Comparison of ENCODE assay signal across 1 fruit fly cellular context in genomic region chr3R:30761140-30761539, dm6.
A peak's percentile ranks its signal among the peaks of the same experiment; 100 is the strongest.
TF ChIP-seq lines count a peak whose summit lies in the region.

No protein-coding gene starts in this region.

TF ChIP-seq in whole organism, embryonic, 481 proteins besides CTCF, POLR2A, EP300 and RAD21 (continued from another document):
- peak; percentile 22; the same call in 1 of the 2 replicates for TF ChIP-seq Awh (GFP tag; IDR thresholded peaks at IDR 0.05; lab: Robert Waterston, UW)
- TF ChIP-seq fd96Cb (tag; optimal IDR thresholded peaks at IDR 0.05; lab: Kevin White, UChicago): peak; percentile 58
- TF ChIP-seq CG4707 (GFP tag; optimal IDR thresholded peaks at IDR 0.05; lab: Kevin White, UChicago): peak; percentile 77
- TF ChIP-seq CG31224 (GFP tag; IDR thresholded peaks at IDR 0.05; lab: Robert Waterston, UW): no peak
- no peak for TF ChIP-seq CG30020 (tag; optimal IDR thresholded peaks at IDR 0.05; lab: Kevin White, UChicago)
- TF ChIP-seq CG13287 (GFP tag; IDR thresholded peaks at IDR 0.05; lab: Robert Waterston, UW; ENCODE audit: partially characterized antibody): no peak
- TF ChIP-seq CG17186 (GFP tag; optimal IDR thresholded peaks at IDR 0.05; lab: Kevin White, UChicago): no peak
- TF ChIP-seq run (tag; optimal IDR thresholded peaks at IDR 0.05; lab: Kevin White, UChicago): no peak
- TF ChIP-seq CG18764 (GFP tag; optimal IDR thresholded peaks at IDR 0.05; lab: Kevin White, UChicago): no peak
- TF ChIP-seq CG30403 (GFP tag; optimal IDR thresholded peaks at IDR 0.05; lab: Kevin White, UChicago): peak; percentile 59
- no peak for TF ChIP-seq Hmx (GFP tag; optimal IDR thresholded peaks at IDR 0.05; lab: Kevin White, UChicago)
- TF ChIP-seq sima (GFP tag; optimal IDR thresholded peaks at IDR 0.05; lab: Kevin White, UChicago): no peak
- TF ChIP-seq Camta (GFP tag; optimal IDR thresholded peaks at IDR 0.05; lab: Kevin White, UChicago): peak; percentile 14
- no peak for TF ChIP-seq scrt (GFP tag; optimal IDR thresholded peaks at IDR 0.05; lab: Kevin White, UChicago)
- peak; percentile 11; the same call in 1 of the 2 replicates for TF ChIP-seq Rfx (GFP tag; IDR thresholded peaks at IDR 0.05; lab: Robert Waterston, UW)
- no peak for TF ChIP-seq zen2 (GFP tag; IDR thresholded peaks at IDR 0.05; lab: Robert Waterston, UW; ENCODE audit: partially characterized antibody)
- TF ChIP-seq mirr (GFP tag; optimal IDR thresholded peaks at IDR 0.05; lab: Kevin White, UChicago): no peak
- no peak for TF ChIP-seq CG2129 (GFP tag; IDR thresholded peaks at IDR 0.05; lab: Robert Waterston, UW; ENCODE audit: partially characterized antibody)
- peak; percentile 52 for TF ChIP-seq zen (tag; optimal IDR thresholded peaks at IDR 0.05; lab: Kevin White, UChicago)
- no peak for TF ChIP-seq Lim3 (GFP tag; IDR thresholded peaks at IDR 0.05; lab: Robert Waterston, UW)
- TF ChIP-seq Sin3A (optimal IDR thresholded peaks at IDR 0.05; lab: Kevin White, UChicago): no peak
- peak; percentile 67 for TF ChIP-seq CG33557 (GFP tag; optimal IDR thresholded peaks at IDR 0.05; lab: Kevin White, UChicago)
- peak; percentile 24 for TF ChIP-seq CG15269 (tag; optimal IDR thresholded peaks at IDR 0.05; lab: Kevin White, UChicago)
- no peak for TF ChIP-seq aop (GFP tag; IDR thresholded peaks at IDR 0.05; lab: Robert Waterston, UW)
- no peak for TF ChIP-seq CG7928 (GFP tag; optimal IDR thresholded peaks at IDR 0.05; lab: Kevin White, UChicago)
- no peak; the same call in 2 of the 3 replicates for TF ChIP-seq tgo (GFP tag; IDR thresholded peaks at IDR 0.05; lab: Robert Waterston, UW)
- TF ChIP-seq CG14965 (GFP tag; optimal IDR thresholded peaks at IDR 0.05; lab: Kevin White, UChicago; ENCODE audit: borderline replicate concordance): no peak
- peak; percentile 23 for TF ChIP-seq CG5180 (GFP tag; optimal IDR thresholded peaks at IDR 0.05; lab: Kevin White, UChicago)
- TF ChIP-seq CG1529 (GFP tag; optimal IDR thresholded peaks at IDR 0.05; lab: Kevin White, UChicago): peak; percentile 33
- no peak for TF ChIP-seq ab (GFP tag; optimal IDR thresholded peaks at IDR 0.05; lab: Kevin White, UChicago)
- peak; percentile 70 for TF ChIP-seq CG4424 (GFP tag; optimal IDR thresholded peaks at IDR 0.05; lab: Kevin White, UChicago)
- TF ChIP-seq CG17385 (GFP tag; optimal IDR thresholded peaks at IDR 0.05; lab: Kevin White, UChicago): peak; percentile 47
- no peak for TF ChIP-seq Ets65A (GFP tag; lab: Kevin White, UChicago)
- no peak for TF ChIP-seq Dp (GFP tag; optimal IDR thresholded peaks at IDR 0.05; lab: Kevin White, UChicago)
- TF ChIP-seq dimm (GFP tag; IDR thresholded peaks at IDR 0.05; lab: Robert Waterston, UW): no peak
- TF ChIP-seq CG11696 (GFP tag; IDR thresholded peaks at IDR 0.05; lab: Robert Waterston, UW): no peak
- TF ChIP-seq CG6683 (GFP tag; optimal IDR thresholded peaks at IDR 0.05; lab: Kevin White, UChicago): peak; percentile 22
- TF ChIP-seq CG9797 (GFP tag; optimal IDR thresholded peaks at IDR 0.05; lab: Kevin White, UChicago): no peak
- TF ChIP-seq Sry-δ (GFP tag; optimal IDR thresholded peaks at IDR 0.05; lab: Kevin White, UChicago): no peak
- no peak for TF ChIP-seq bigmax (GFP tag; optimal IDR thresholded peaks at IDR 0.05; lab: Kevin White, UChicago)
- TF ChIP-seq Ravus (GFP tag; IDR thresholded peaks at IDR 0.05; lab: Robert Waterston, UW): no peak
- TF ChIP-seq CG12769 (tag; optimal IDR thresholded peaks at IDR 0.05; lab: Kevin White, UChicago): no peak
- no peak for TF ChIP-seq Fer2 (tag; optimal IDR thresholded peaks at IDR 0.05; lab: Kevin White, UChicago)
- TF ChIP-seq Hr51 (GFP tag; optimal IDR thresholded peaks at IDR 0.05; lab: Kevin White, UChicago): peak in 1 of 2 experiments; percentile 62
- no peak for TF ChIP-seq CG14667 (GFP tag; IDR thresholded peaks at IDR 0.05; lab: Robert Waterston, UW)
- TF ChIP-seq nerfin-2 (GFP tag; IDR thresholded peaks at IDR 0.05; lab: Robert Waterston, UW; ENCODE audit: partially characterized antibody): no peak
- no peak for TF ChIP-seq Hand (GFP tag; optimal IDR thresholded peaks at IDR 0.05; lab: Kevin White, UChicago)
- no peak for TF ChIP-seq HLHmδ (GFP tag; optimal IDR thresholded peaks at IDR 0.05; lab: Kevin White, UChicago)
- no peak for TF ChIP-seq crp (GFP tag; optimal IDR thresholded peaks at IDR 0.05; lab: Kevin White, UChicago)
- TF ChIP-seq Bteb2 (GFP tag; optimal IDR thresholded peaks at IDR 0.05; lab: Kevin White, UChicago): no peak
- TF ChIP-seq CG11560 (tag; IDR thresholded peaks at IDR 0.05; lab: Robert Waterston, UW): no peak
- TF ChIP-seq hb (GFP tag; IDR thresholded peaks at IDR 0.05; lab: Robert Waterston, UW; ENCODE audit: partially characterized antibody): no peak
- TF ChIP-seq Asciz (GFP tag; optimal IDR thresholded peaks at IDR 0.05; lab: Kevin White, UChicago): peak; percentile 38
- TF ChIP-seq Spps (tag; optimal IDR thresholded peaks at IDR 0.05; lab: Kevin White, UChicago): peak; percentile 50
- no peak for TF ChIP-seq Opbp (GFP tag; IDR thresholded peaks at IDR 0.05; lab: Robert Waterston, UW; ENCODE audit: partially characterized antibody)
- peak; percentile 76 for TF ChIP-seq kni (GFP tag; optimal IDR thresholded peaks at IDR 0.05; lab: Kevin White, UChicago)
- TF ChIP-seq repo (GFP tag; optimal IDR thresholded peaks at IDR 0.05; lab: Kevin White, UChicago): no peak
- no peak for TF ChIP-seq GATAe (GFP tag; conservative IDR thresholded peaks at IDR 0.05; lab: Robert Waterston, UW)
- TF ChIP-seq Rx (GFP tag; IDR thresholded peaks at IDR 0.05; lab: Robert Waterston, UW): peak; percentile 34; the same call in 1 of the 2 replicates
- peak; percentile 53; the same call in 1 of the 2 replicates for TF ChIP-seq CG6689 (GFP tag; IDR thresholded peaks at IDR 0.05; lab: Robert Waterston, UW)
- TF ChIP-seq CG6272 (GFP tag; IDR thresholded peaks at IDR 0.05; lab: Robert Waterston, UW): 0 out of 2 replicates have a peak, but pooled peaks have one; percentile 35
- TF ChIP-seq nerfin-1 (tag; optimal IDR thresholded peaks at IDR 0.05; lab: Kevin White, UChicago): peak; percentile 45
- peak; percentile 55 for TF ChIP-seq CG17359 (tag; optimal IDR thresholded peaks at IDR 0.05; lab: Kevin White, UChicago)
- peak; percentile 35 for TF ChIP-seq CG10462 (GFP tag; optimal IDR thresholded peaks at IDR 0.05; lab: Kevin White, UChicago)
- peak; percentile 31 for TF ChIP-seq CG16863 (GFP tag; optimal IDR thresholded peaks at IDR 0.05; lab: Kevin White, UChicago)
- peak; percentile 20 for TF ChIP-seq CG6654 (GFP tag; optimal IDR thresholded peaks at IDR 0.05; lab: Kevin White, UChicago)
- TF ChIP-seq az2 (GFP tag; optimal IDR thresholded peaks at IDR 0.05; lab: Kevin White, UChicago): peak; percentile 26
- peak; percentile 62; the same call in 2 of the 3 replicates for TF ChIP-seq CG17361 (GFP tag; IDR thresholded peaks at IDR 0.05; lab: Robert Waterston, UW)
- peak; percentile 13 for TF ChIP-seq CG11723 (GFP tag; optimal IDR thresholded peaks at IDR 0.05; lab: Kevin White, UChicago)
- no peak for TF ChIP-seq CG16779 (GFP tag; IDR thresholded peaks at IDR 0.05; lab: Robert Waterston, UW)
- TF ChIP-seq sna (GFP tag; IDR thresholded peaks at IDR 0.05; lab: Robert Waterston, UW; ENCODE audit: partially characterized antibody): no peak
- TF ChIP-seq Drgx (GFP tag; IDR thresholded peaks at IDR 0.05; lab: Robert Waterston, UW): no peak
- TF ChIP-seq CG42726 (GFP tag; IDR thresholded peaks at IDR 0.05; lab: Robert Waterston, UW; ENCODE audit: partially characterized antibody): no peak
- TF ChIP-seq CG4617 (GFP tag; optimal IDR thresholded peaks at IDR 0.05; lab: Kevin White, UChicago; ENCODE audit: borderline replicate concordance): no peak
- no peak for TF ChIP-seq CG7987 (GFP tag; optimal IDR thresholded peaks at IDR 0.05; lab: Kevin White, UChicago)
- no peak; the same call in 1 of the 2 replicates for TF ChIP-seq CG10366 (GFP tag; IDR thresholded peaks at IDR 0.05; lab: Robert Waterston, UW)
- TF ChIP-seq CG2199 (GFP tag; IDR thresholded peaks at IDR 0.05; lab: Robert Waterston, UW): no peak
- TF ChIP-seq trh (GFP tag; optimal IDR thresholded peaks at IDR 0.05; lab: Kevin White, UChicago): no peak
- TF ChIP-seq CG12104 (GFP tag; optimal IDR thresholded peaks at IDR 0.05; lab: Kevin White, UChicago): no peak
- TF ChIP-seq CG12219 (GFP tag; optimal IDR thresholded peaks at IDR 0.05; lab: Kevin White, UChicago): peak; percentile 46
- TF ChIP-seq pnt (GFP tag; optimal IDR thresholded peaks at IDR 0.05; lab: Kevin White, UChicago): peak; percentile 43
- TF ChIP-seq CG32772 (GFP tag; IDR thresholded peaks at IDR 0.05; lab: Robert Waterston, UW): peak; percentile 52
- peak; percentile 65 for TF ChIP-seq CG4404 (GFP tag; IDR thresholded peaks at IDR 0.05; lab: Robert Waterston, UW)
- TF ChIP-seq CG12155 (GFP tag; optimal IDR thresholded peaks at IDR 0.05; lab: Kevin White, UChicago): no peak
- peak; percentile 51 for TF ChIP-seq CG18476 (GFP tag; optimal IDR thresholded peaks at IDR 0.05; lab: Kevin White, UChicago)
- no peak for TF ChIP-seq Dfd (GFP tag; optimal IDR thresholded peaks at IDR 0.05; lab: Kevin White, UChicago)
- peak; percentile 8 for TF ChIP-seq CG8089 (GFP tag; optimal IDR thresholded peaks at IDR 0.05; lab: Kevin White, UChicago)
- 0 out of 2 replicates have a peak, but pooled peaks have one; percentile 30 for TF ChIP-seq CG10959 (GFP tag; IDR thresholded peaks at IDR 0.05; lab: Robert Waterston, UW)
- peak; percentile 74 for TF ChIP-seq CG1603 (tag; optimal IDR thresholded peaks at IDR 0.05; lab: Kevin White, UChicago)
- peak; percentile 15 for TF ChIP-seq Hr3 (GFP tag; optimal IDR thresholded peaks at IDR 0.05; lab: Kevin White, UChicago)
- TF ChIP-seq gem (tag; optimal IDR thresholded peaks at IDR 0.05; lab: Kevin White, UChicago): peak; percentile 75
- no peak for TF ChIP-seq TFAM (GFP tag; optimal IDR thresholded peaks at IDR 0.05; lab: Kevin White, UChicago)
- no peak for TF ChIP-seq CG4854 (GFP tag; optimal IDR thresholded peaks at IDR 0.05; lab: Kevin White, UChicago)
- peak; percentile 37 for TF ChIP-seq org-1 (GFP tag; optimal IDR thresholded peaks at IDR 0.05; lab: Kevin White, UChicago)
- peak; percentile 60 for TF ChIP-seq CG15696 (tag; optimal IDR thresholded peaks at IDR 0.05; lab: Kevin White, UChicago)
- TF ChIP-seq fu2 (GFP tag; optimal IDR thresholded peaks at IDR 0.05; lab: Kevin White, UChicago): no peak
- no peak for TF ChIP-seq Hey (tag; optimal IDR thresholded peaks at IDR 0.05; lab: Kevin White, UChicago)
- TF ChIP-seq jing (GFP tag; optimal IDR thresholded peaks at IDR 0.05; lab: Kevin White, UChicago): peak; percentile 7
- no peak for TF ChIP-seq p53 (GFP tag; optimal IDR thresholded peaks at IDR 0.05; lab: Kevin White, UChicago)
- TF ChIP-seq CG15479 (GFP tag; optimal IDR thresholded peaks at IDR 0.05; lab: Kevin White, UChicago): no peak
- TF ChIP-seq CG2678 (tag; optimal IDR thresholded peaks at IDR 0.05; lab: Kevin White, UChicago): peak; percentile 65
- TF ChIP-seq dysf (GFP tag; IDR thresholded peaks at IDR 0.05; lab: Robert Waterston, UW): peak; percentile 43; the same call in 1 of the 3 replicates
- no peak for TF ChIP-seq CG1647 (GFP tag; optimal IDR thresholded peaks at IDR 0.05; lab: Kevin White, UChicago)
- no peak for TF ChIP-seq fd3F (GFP tag; optimal IDR thresholded peaks at IDR 0.05; lab: Kevin White, UChicago)
- peak; percentile 34 for TF ChIP-seq Hsf (GFP tag; optimal IDR thresholded peaks at IDR 0.05; lab: Kevin White, UChicago)
- peak; percentile 31 for TF ChIP-seq CG5245 (GFP tag; optimal IDR thresholded peaks at IDR 0.05; lab: Kevin White, UChicago)
- peak; percentile 24; the same call in 1 of the 3 replicates for TF ChIP-seq B-H1 (GFP tag; IDR thresholded peaks at IDR 0.05; lab: Robert Waterston, UW)
- TF ChIP-seq CG4328 (GFP tag; optimal IDR thresholded peaks at IDR 0.05; lab: Kevin White, UChicago): no peak
- peak; percentile 52 for TF ChIP-seq CG6813 (GFP tag; optimal IDR thresholded peaks at IDR 0.05; lab: Kevin White, UChicago)
- TF ChIP-seq abd-A (tag; optimal IDR thresholded peaks at IDR 0.05; lab: Kevin White, UChicago): no peak
- TF ChIP-seq her (GFP tag; optimal IDR thresholded peaks at IDR 0.05; lab: Kevin White, UChicago): no peak
- no peak for TF ChIP-seq pzg (GFP tag; optimal IDR thresholded peaks at IDR 0.05; lab: Kevin White, UChicago)
- TF ChIP-seq CG11695 (GFP tag; IDR thresholded peaks at IDR 0.05; lab: Robert Waterston, UW): 0 out of 3 replicates have a peak, but pooled peaks have one; percentile 47
- TF ChIP-seq E2f1 (GFP tag; IDR thresholded peaks at IDR 0.05; lab: Robert Waterston, UW): peak; percentile 53
- TF ChIP-seq CG10274 (GFP tag; optimal IDR thresholded peaks at IDR 0.05; lab: Kevin White, UChicago): no peak
- TF ChIP-seq pum (GFP tag; optimal IDR thresholded peaks at IDR 0.05; lab: Kevin White, UChicago): peak; percentile 36
- TF ChIP-seq Hr78 (GFP tag; optimal IDR thresholded peaks at IDR 0.05; lab: Kevin White, UChicago): no peak
- no peak; the same call in 1 of the 2 replicates for TF ChIP-seq Gsc (GFP tag; IDR thresholded peaks at IDR 0.05; lab: Robert Waterston, UW)
- TF ChIP-seq gt (GFP tag; IDR thresholded peaks at IDR 0.05; lab: Robert Waterston, UW): no peak
- TF ChIP-seq Atf6 (GFP tag; IDR thresholded peaks at IDR 0.05; lab: Robert Waterston, UW): no peak
- no peak for TF ChIP-seq CG10147 (GFP tag; optimal IDR thresholded peaks at IDR 0.05; lab: Kevin White, UChicago)
- no peak for TF ChIP-seq Oaz (GFP tag; IDR thresholded peaks at IDR 0.05; lab: Robert Waterston, UW)
- TF ChIP-seq hbn (GFP tag; IDR thresholded peaks at IDR 0.05; lab: Robert Waterston, UW; ENCODE audit: partially characterized antibody): no peak
- no peak for TF ChIP-seq CG1233 (GFP tag; optimal IDR thresholded peaks at IDR 0.05; lab: Kevin White, UChicago)
- no peak for TF ChIP-seq CG7745 (tag; optimal IDR thresholded peaks at IDR 0.05; lab: Kevin White, UChicago)
- TF ChIP-seq CG11398 (GFP tag; optimal IDR thresholded peaks at IDR 0.05; lab: Kevin White, UChicago): no peak
- TF ChIP-seq NK7.1 (GFP tag; optimal IDR thresholded peaks at IDR 0.05; lab: Kevin White, UChicago): no peak
- TF ChIP-seq Myb (GFP tag; optimal IDR thresholded peaks at IDR 0.05; lab: Kevin White, UChicago): peak; percentile 9
- TF ChIP-seq salm (tag; optimal IDR thresholded peaks at IDR 0.05; lab: Kevin White, UChicago): no peak
- peak; percentile 57; the same call in 1 of the 3 replicates for TF ChIP-seq Optix (GFP tag; IDR thresholded peaks at IDR 0.05; lab: Robert Waterston, UW)
